Worm (Caenorhabditis elegans) whole organism, L2 larva: ENCODE results near the gene nuaf-3.
A peak's percentile ranks its signal among the peaks of the same experiment; 100 is the strongest.
"Not testable (repeated sequence)": the region's sequence is repeated elsewhere in the genome, so short reads cannot be mapped to it uniquely, and the experiment has no call there.

Experiments used
- F13H6.1 ChIP-seq: sonication (generic microtip); optimal IDR thresholded peaks from 2 replicates; lab custom pipeline; 2016; ENCODE audit warnings: missing genetic modification characterization, missing compliant biosample characterization
- R02D3.7 ChIP-seq: fragments of 150-350 bp; optimal IDR thresholded peaks from 2 replicates; lab custom pipeline; 2014; ENCODE audit warnings: missing biosample characterization, missing genetic modification characterization
- Y55F3AM.14 ChIP-seq: fragments of 200-800 bp; sonication (Bioruptor generic); optimal IDR thresholded peaks from 2 replicates; lab custom pipeline; 2018; ENCODE audit warnings: mild to moderate bottlenecking, missing genetic modification characterization, missing compliant biosample characterization
- alr-1 ChIP-seq: fragments of 150-350 bp; optimal IDR thresholded peaks from 2 replicates; lab custom pipeline; 2014; ENCODE audit warnings: missing biosample characterization, missing genetic modification characterization
- ama-1 ChIP-seq: fragments of 150-350 bp; optimal IDR thresholded peaks from 2 replicates; lab custom pipeline; 2018; ENCODE audit warnings: inconsistent platforms
- blmp-1 ChIP-seq: sonication (generic microtip); optimal IDR thresholded peaks from 2 replicates; lab custom pipeline; 2017; ENCODE audit warnings: missing genetic modification characterization, mild to moderate bottlenecking, missing compliant biosample characterization, antibody characterized with exemption, moderate library complexity; ENCODE audit not compliant: insufficient read depth
- ceh-16 ChIP-seq: fragments of 150-350 bp; optimal IDR thresholded peaks from 2 replicates; lab custom pipeline; 2014; ENCODE audit warnings: missing biosample characterization, missing genetic modification characterization
- crh-2 ChIP-seq: sonication (generic microtip); optimal IDR thresholded peaks from 2 replicates; lab custom pipeline; 2017; ENCODE audit warnings: missing biosample characterization, missing genetic modification characterization
- dmd-4 ChIP-seq: sonication (generic microtip); optimal IDR thresholded peaks from 2 replicates; lab custom pipeline; 2017; ENCODE audit warnings: missing biosample characterization, missing genetic modification characterization
- egl-27 ChIP-seq: sonication (generic microtip); optimal IDR thresholded peaks from 3 replicates; lab custom pipeline; 2017; ENCODE audit warnings: missing biosample characterization, missing genetic modification reagents, missing genetic modification characterization
- elt-1 ChIP-seq: fragments of 150-350 bp; optimal IDR thresholded peaks from 2 replicates; lab custom pipeline; 2014; ENCODE audit warnings: missing biosample characterization, missing genetic modification characterization
- fos-1 ChIP-seq: fragments of 150-350 bp; optimal IDR thresholded peaks from 2 replicates; lab custom pipeline; 2014; ENCODE audit warnings: missing biosample characterization, missing genetic modification characterization
- gmeb-1 ChIP-seq: fragments of 150-350 bp; optimal IDR thresholded peaks from 2 replicates; lab custom pipeline; 2014; ENCODE audit warnings: missing biosample characterization, missing genetic modification characterization
- lin-13 ChIP-seq: fragments of 150-350 bp; optimal IDR thresholded peaks from 2 replicates; lab custom pipeline; 2014; ENCODE audit warnings: missing biosample characterization, missing genetic modification reagents, missing genetic modification characterization
- nhr-11 ChIP-seq: fragments of 150-350 bp; optimal IDR thresholded peaks from 2 replicates; lab custom pipeline; 2014; ENCODE audit warnings: missing biosample characterization, missing genetic modification characterization
- nhr-12 ChIP-seq: fragments of 150-350 bp; optimal IDR thresholded peaks from 2 replicates; lab custom pipeline; 2014; ENCODE audit warnings: missing biosample characterization, missing genetic modification characterization
- nhr-21 ChIP-seq: fragments of 150-350 bp; optimal IDR thresholded peaks from 2 replicates; lab custom pipeline; 2014; ENCODE audit warnings: missing biosample characterization, missing genetic modification characterization
- nhr-23 ChIP-seq: fragments of 150-350 bp; optimal IDR thresholded peaks from 2 replicates; lab custom pipeline; 2014; ENCODE audit warnings: missing biosample characterization, missing genetic modification reagents, missing genetic modification characterization
- nhr-237 ChIP-seq: fragments of 150-350 bp; optimal IDR thresholded peaks from 2 replicates; lab custom pipeline; 2014; ENCODE audit warnings: missing biosample characterization, missing genetic modification characterization
- nhr-25 ChIP-seq: fragments of 150-350 bp; sonication (generic microtip); optimal IDR thresholded peaks from 3 replicates; lab custom pipeline; 2014; ENCODE audit warnings: missing biosample characterization, missing genetic modification characterization
- nhr-77 ChIP-seq: fragments of 150-350 bp; optimal IDR thresholded peaks from 2 replicates; lab custom pipeline; 2014; ENCODE audit warnings: missing biosample characterization, missing genetic modification characterization
- peb-1 ChIP-seq: fragments of 150-350 bp; optimal IDR thresholded peaks from 2 replicates; lab custom pipeline; 2014; ENCODE audit warnings: missing biosample characterization, missing genetic modification characterization
- sem-4 ChIP-seq: fragments of 150-350 bp; optimal IDR thresholded peaks from 2 replicates; lab custom pipeline; 2014; ENCODE audit warnings: missing biosample characterization, missing genetic modification reagents, missing genetic modification characterization
- sma-3 ChIP-seq: sonication (generic microtip); optimal IDR thresholded peaks from 2 replicates; lab custom pipeline; 2016; ENCODE audit warnings: missing genetic modification reagents, missing genetic modification characterization, missing compliant biosample characterization
- snpc-4 ChIP-seq: fragments of 150-350 bp; optimal IDR thresholded peaks from 2 replicates; lab custom pipeline; 2014; ENCODE audit warnings: missing biosample characterization, missing genetic modification characterization
- unc-55 ChIP-seq: fragments of 150-350 bp; sonication (generic microtip); optimal IDR thresholded peaks from 3 replicates; lab custom pipeline; 2014; ENCODE audit warnings: missing biosample characterization, missing genetic modification reagents, missing genetic modification characterization
- unc-62 ChIP-seq: fragments of 150-350 bp; optimal IDR thresholded peaks from 2 replicates; lab custom pipeline; 2014; ENCODE audit warnings: missing biosample characterization, missing genetic modification reagents, missing genetic modification characterization
- zag-1 ChIP-seq: fragments of 150-350 bp; optimal IDR thresholded peaks from 2 replicates; lab custom pipeline; 2014; ENCODE audit warnings: missing biosample characterization, missing genetic modification characterization
- ztf-1 ChIP-seq: fragments of 200-800 bp; sonication (Bioruptor generic); conservative IDR thresholded peaks from 2 replicates; pipeline ENCODE4 v1.3.6; 2022; ENCODE audit warnings: missing genetic modification characterization, missing compliant biosample characterization
- ztf-11 ChIP-seq: sonication (generic microtip); optimal IDR thresholded peaks from 2 replicates; lab custom pipeline; 2017; ENCODE audit warnings: missing biosample characterization, missing genetic modification characterization
- ztf-4 ChIP-seq: fragments of 150-350 bp; optimal IDR thresholded peaks from 2 replicates; lab custom pipeline; 2014; ENCODE audit warnings: missing biosample characterization, missing genetic modification characterization

Gene nuaf-3

ce11 chrIV:11189411-11189810 is 5.3 kb downstream of the nuaf-3 start, which contains the start of gene fbxb-79:
Gene fbxb-79, minus strand, starts transcription at chrIV:11189511.
- TF ChIP-seq lin-13 (GFP tag; lab: Kevin White, UChicago) (no peak), peb-1 (tag; lab: Kevin White, UChicago) (no peak), sem-4 (tag; lab: Kevin White, UChicago) (no peak), nhr-21 (tag; lab: Kevin White, UChicago) (no peak), zag-1 (no peak)

DNA sequence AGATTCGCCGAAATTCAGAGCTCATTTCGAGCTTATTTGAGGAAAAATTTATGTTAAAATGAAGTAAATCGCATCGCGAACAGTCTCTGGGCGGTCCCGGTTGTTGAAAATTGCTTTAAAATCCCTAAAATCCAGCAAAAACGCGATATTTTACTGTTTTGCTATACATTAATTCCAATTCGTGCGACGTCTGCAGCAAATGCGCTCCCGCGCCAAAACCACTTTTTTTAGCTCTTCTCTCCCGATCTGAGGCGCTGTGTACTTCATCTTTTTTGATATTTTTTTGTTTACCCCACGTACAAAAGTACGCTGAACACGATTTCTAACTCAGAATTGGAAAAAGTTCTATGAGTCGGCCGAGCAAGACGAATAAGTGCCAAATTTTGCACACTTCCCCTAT is 14.9 kb downstream of the nuaf-3 start, which contains the start of gene R07H5.16:
R07H5.16 (plus strand) TSS at position 348 of the 400 bp plus-strand sequence.
- not testable (repeated sequence) for TF ChIP-seq nhr-21 (tag; lab: Kevin White, UChicago); nhr-25 (tag; lab: Kevin White, UChicago); ztf-1 (GFP tag; lab: Robert Waterston, UW)

ce11 chrIV:11202389-11202788 is 18.3 kb downstream of the nuaf-3 start, which contains the start of gene R07H5.11:
Gene R07H5.11, plus strand, starts transcription at chrIV:11202768.
- TF ChIP-seq R02D3.7; nhr-237 (tag; lab: Kevin White, UChicago); gmeb-1 (tag; lab: Kevin White, UChicago): not testable (repeated sequence)

- TF ChIP-seq R02D3.7 (no peak), ama-1 (lab: Kevin White, UChicago) (no peak), fos-1 (tag; lab: Kevin White, UChicago) (no peak), snpc-4 (no peak), ztf-11 (no peak), sma-3 (GFP tag; lab: Kevin White, UChicago) (no peak), nhr-12 (no peak), Y55F3AM.14 (GFP tag; lab: Kevin White, UChicago) (no peak), dmd-4 (no peak), peb-1 (tag; lab: Kevin White, UChicago) (no peak), egl-27 (tag; lab: Kevin White, UChicago) (no peak), ztf-4 (no peak), unc-62 (GFP tag; lab: Kevin White, UChicago) (no peak), nhr-21 (tag; lab: Kevin White, UChicago) (no peak), nhr-77 (tag; lab: Kevin White, UChicago) (no peak)
These were observed 23.1 kb downstream of the nuaf-3 start, which contains the start of gene R07H5.9 for ce11 chrIV:11207186-11207585. Gene R07H5.9, plus strand, starts transcription at chrIV:11207486.

DNA sequence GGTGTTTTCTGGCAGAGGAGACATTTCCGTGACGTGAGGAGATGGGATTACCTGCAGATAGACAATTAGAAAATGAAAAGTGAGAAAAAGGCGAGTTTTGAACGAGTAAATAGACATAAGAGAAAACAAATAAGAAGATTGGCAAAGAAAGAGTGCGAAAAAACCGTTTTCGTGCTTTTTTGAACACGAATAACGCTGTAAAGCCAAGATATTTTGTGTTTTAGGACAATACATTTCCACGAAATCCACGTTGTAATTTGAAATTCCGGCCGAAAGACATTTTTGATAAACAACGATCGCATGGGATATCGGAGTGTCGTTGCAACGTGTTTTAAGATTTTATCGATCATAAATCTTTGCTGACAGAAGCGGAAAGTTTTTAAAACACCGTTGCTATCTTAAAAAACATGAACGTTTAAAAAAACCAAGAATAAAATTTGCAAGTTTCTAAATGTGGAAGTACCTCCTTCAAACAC is 26.7 kb downstream of the nuaf-3 start, which contains the start of gene adk-1:
adk-1 (minus strand) TSS at position 51 of the 476 bp plus-strand sequence.
- no peak for TF ChIP-seq fos-1 (tag; lab: Kevin White, UChicago)
- TF ChIP-seq, all 48 proteins: peak for 0

ce11 chrIV:11211547-11211946 is 27.5 kb downstream of the nuaf-3 start:
- TF ChIP-seq crh-2 (tag; lab: Kevin White, UChicago) = peak; percentile 57
- no peak for TF ChIP-seq lin-13 (GFP tag; lab: Kevin White, UChicago)
- TF ChIP-seq fos-1 (tag; lab: Kevin White, UChicago) = peak; percentile 96
- TF ChIP-seq ztf-4 = no peak
- peak; percentile 95 for TF ChIP-seq ceh-16
- peak; percentile 89 for TF ChIP-seq elt-1 (tag; lab: Kevin White, UChicago)

- TF ChIP-seq nhr-11 (tag; lab: Kevin White, UChicago) (no peak), blmp-1 (tag; lab: Kevin White, UChicago) (no peak), unc-55 (GFP tag; lab: Kevin White, UChicago) (no peak), peb-1 (tag; lab: Kevin White, UChicago) (no peak), egl-27 (tag; lab: Kevin White, UChicago) (no peak), nhr-23 (tag; lab: Kevin White, UChicago) (no peak), alr-1 (tag; lab: Kevin White, UChicago) (no peak), F13H6.1 (tag; lab: Kevin White, UChicago) (no peak), unc-62 (GFP tag; lab: Kevin White, UChicago) (no peak), R02D3.7 (no peak), ztf-11 (no peak), nhr-25 (tag; lab: Kevin White, UChicago) (no peak)
These were observed 28.9 kb downstream of the nuaf-3 start for ce11 chrIV:11212978-11213377.
